6 fruit fly cellular contexts compared by ENCODE assay signal in the genomic region with DNA sequence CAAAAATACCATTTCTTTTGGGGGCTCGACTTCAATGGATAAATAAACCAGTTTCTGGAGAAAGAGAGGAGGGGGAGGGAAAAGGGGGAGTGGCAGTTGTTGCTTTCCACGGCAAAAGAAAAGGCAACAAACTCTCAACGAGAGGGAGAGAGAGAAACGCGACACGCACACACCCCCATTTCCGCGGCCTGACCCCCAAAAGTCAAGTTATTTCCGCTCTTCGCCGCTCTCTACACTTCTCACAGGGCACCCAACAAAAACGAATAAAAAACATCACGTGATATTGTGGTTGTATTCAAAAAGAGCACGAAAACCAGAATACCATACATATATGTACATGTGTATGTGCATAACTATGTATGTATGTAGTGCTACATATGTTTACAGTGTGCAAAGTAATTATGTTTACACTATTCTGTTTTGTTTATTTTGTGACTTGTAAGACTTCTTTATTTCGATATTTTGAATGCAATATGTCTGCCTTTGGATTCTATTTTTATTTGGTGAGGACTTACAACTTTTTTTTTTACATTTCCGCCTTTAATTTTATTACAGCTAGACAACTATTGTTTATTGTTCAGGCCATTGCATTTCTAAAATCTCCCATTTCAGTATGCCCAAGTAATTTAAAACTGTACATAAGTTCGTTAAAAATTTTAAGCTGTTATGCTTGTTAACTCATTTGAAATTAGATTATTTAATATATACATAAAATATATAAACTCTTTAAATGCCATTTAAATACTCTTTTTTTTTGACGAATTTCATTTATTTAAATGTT.
A peak's percentile ranks its signal among the peaks of the same experiment; 100 is the strongest.
TF ChIP-seq lines count a peak whose summit lies in the region.

No protein-coding gene starts in this region.

- TF ChIP-seq CTCF in whole organism, embryonic (GFP tag; optimal IDR thresholded peaks at IDR 0.05; lab: Kevin White, UChicago): peak; percentile 8

TF ChIP-seq in whole organism, 6 proteins besides CTCF, POLR2A, EP300 and RAD21:
- TF ChIP-seq usp (GFP tag; optimal IDR thresholded peaks at IDR 0.05; lab: Kevin White, UChicago) (no peak), EcR (GFP tag; optimal IDR thresholded peaks at IDR 0.05; lab: Kevin White, UChicago) (peak; percentile 59 to 86)

TF ChIP-seq in whole organism, adult, 20 proteins besides CTCF, POLR2A, EP300 and RAD21 (continues in another document):
- TF ChIP-seq cic (GFP tag; optimal IDR thresholded peaks at IDR 0.05; lab: Kevin White, UChicago): peak; percentile 28
- TF ChIP-seq tj (GFP tag; optimal IDR thresholded peaks at IDR 0.05; lab: Kevin White, UChicago): peak; percentile 61
- TF ChIP-seq CG11617 (GFP tag; optimal IDR thresholded peaks at IDR 0.05; lab: Kevin White, UChicago): peak; percentile 52
- TF ChIP-seq Hr96 (GFP tag; optimal IDR thresholded peaks at IDR 0.05; lab: Kevin White, UChicago): no peak
- peak; percentile 48 for TF ChIP-seq CG7045 (GFP tag; optimal IDR thresholded peaks at IDR 0.05; lab: Kevin White, UChicago)
- peak; percentile 30 for TF ChIP-seq Crg-1 (GFP tag; optimal IDR thresholded peaks at IDR 0.05; lab: Kevin White, UChicago)
- TF ChIP-seq cnc (optimal IDR thresholded peaks at IDR 0.05; lab: Kevin White, UChicago): no peak
- TF ChIP-seq toe (GFP tag; optimal IDR thresholded peaks at IDR 0.05; lab: Kevin White, UChicago): no peak
- TF ChIP-seq kay (GFP tag; lab: Kevin White, UChicago; ENCODE audit: borderline replicate concordance): no peak
- no peak for TF ChIP-seq Mnt (GFP tag; optimal IDR thresholded peaks at IDR 0.05; lab: Kevin White, UChicago)
- peak; percentile 5 for TF ChIP-seq CG14711 (tag; optimal IDR thresholded peaks at IDR 0.05; lab: Kevin White, UChicago)
- TF ChIP-seq bab1 (GFP tag; optimal IDR thresholded peaks at IDR 0.05; lab: Kevin White, UChicago): peak; percentile 87
- TF ChIP-seq ovo (GFP tag; optimal IDR thresholded peaks at IDR 0.05; lab: Kevin White, UChicago): no peak
- TF ChIP-seq CG7101 (tag; optimal IDR thresholded peaks at IDR 0.05; lab: Kevin White, UChicago): peak; percentile 8
- no peak for TF ChIP-seq pad (GFP tag; optimal IDR thresholded peaks at IDR 0.05; lab: Kevin White, UChicago)
- TF ChIP-seq CG5204 (GFP tag; optimal IDR thresholded peaks at IDR 0.05; lab: Kevin White, UChicago): no peak

TF ChIP-seq in whole organism, embryonic, 481 proteins besides CTCF, POLR2A, EP300 and RAD21 (continues in another document):
- no peak for TF ChIP-seq dimm (GFP tag; IDR thresholded peaks at IDR 0.05; lab: Robert Waterston, UW)
- no peak for TF ChIP-seq ssp (GFP tag; IDR thresholded peaks at IDR 0.05; lab: Robert Waterston, UW)
- TF ChIP-seq pan (optimal IDR thresholded peaks at IDR 0.05; lab: Kevin White, UChicago): no peak
- peak in 1 of 2 experiments; percentile 42 for TF ChIP-seq pan (GFP tag; optimal IDR thresholded peaks at IDR 0.05 in 1 of 2, IDR thresholded peaks at IDR 0.05 in 1 of 2)
- TF ChIP-seq hb (GFP tag; IDR thresholded peaks at IDR 0.05; lab: Robert Waterston, UW; ENCODE audit: partially characterized antibody): no peak
- TF ChIP-seq CG9876 (GFP tag; optimal IDR thresholded peaks at IDR 0.05; lab: Kevin White, UChicago): peak; percentile 80
- peak; percentile 96 for TF ChIP-seq nom (GFP tag; optimal IDR thresholded peaks at IDR 0.05; lab: Kevin White, UChicago)
- TF ChIP-seq Deaf1 (tag; optimal IDR thresholded peaks at IDR 0.05; lab: Kevin White, UChicago): peak; percentile 28
- TF ChIP-seq cas (GFP tag; IDR thresholded peaks at IDR 0.05; lab: Robert Waterston, UW): peak; percentile 20; the same call in 1 of the 2 replicates
- TF ChIP-seq CG15696 (tag; optimal IDR thresholded peaks at IDR 0.05; lab: Kevin White, UChicago): peak; percentile 66
- no peak for TF ChIP-seq tna (GFP tag; IDR thresholded peaks at IDR 0.05; lab: Robert Waterston, UW; ENCODE audit: partially characterized antibody)
- TF ChIP-seq kah (GFP tag; optimal IDR thresholded peaks at IDR 0.05; lab: Kevin White, UChicago): peak; percentile 61
- TF ChIP-seq disco-r (GFP tag; optimal IDR thresholded peaks at IDR 0.05; lab: Kevin White, UChicago): peak; percentile 36
- TF ChIP-seq zen (tag; optimal IDR thresholded peaks at IDR 0.05; lab: Kevin White, UChicago): peak; percentile 57
- TF ChIP-seq maf-S (GFP tag; optimal IDR thresholded peaks at IDR 0.05; lab: Kevin White, UChicago): peak; percentile 28

TF ChIP-seq in whole organism, prepupa, 60 proteins besides CTCF, POLR2A, EP300 and RAD21 (continues in another document):
- peak; percentile 33 for TF ChIP-seq Ets21C (GFP tag; optimal IDR thresholded peaks at IDR 0.05; lab: Kevin White, UChicago)
- peak; percentile 63 for TF ChIP-seq OdsH (GFP tag; optimal IDR thresholded peaks at IDR 0.05; lab: Kevin White, UChicago)
- peak; percentile 53 for TF ChIP-seq Sox15 (GFP tag; optimal IDR thresholded peaks at IDR 0.05; lab: Kevin White, UChicago)
- peak; percentile 58 for TF ChIP-seq topi (GFP tag; optimal IDR thresholded peaks at IDR 0.05; lab: Kevin White, UChicago)
- peak; percentile 52 for TF ChIP-seq CG6276 (GFP tag; optimal IDR thresholded peaks at IDR 0.05; lab: Kevin White, UChicago)
- TF ChIP-seq CG11294 (GFP tag; IDR thresholded peaks at IDR 0.05; lab: Robert Waterston, UW): no peak
- TF ChIP-seq fd59A (GFP tag; optimal IDR thresholded peaks at IDR 0.05; lab: Kevin White, UChicago): no peak
- peak; percentile 39 for TF ChIP-seq CG3032 (tag; optimal IDR thresholded peaks at IDR 0.05; lab: Kevin White, UChicago)
- peak; percentile 87 for TF ChIP-seq Eip78C (GFP tag; lab: Kevin White, UChicago)
- peak; percentile 43 for TF ChIP-seq CG1621 (tag; optimal IDR thresholded peaks at IDR 0.05; lab: Kevin White, UChicago)
- peak; percentile 62 for TF ChIP-seq Eip75B (GFP tag; optimal IDR thresholded peaks at IDR 0.05; lab: Kevin White, UChicago)
- no peak for TF ChIP-seq Gug (GFP tag; IDR thresholded peaks at IDR 0.05; lab: Robert Waterston, UW)
- peak; percentile 68 for TF ChIP-seq eg (GFP tag; IDR thresholded peaks at IDR 0.05; lab: Robert Waterston, UW)
- peak; percentile 84 for TF ChIP-seq CG9139 (GFP tag; optimal IDR thresholded peaks at IDR 0.05; lab: Kevin White, UChicago)
- TF ChIP-seq dsx (GFP tag; optimal IDR thresholded peaks at IDR 0.05; lab: Kevin White, UChicago; ENCODE audit: poor library complexity, severe bottlenecking): peak; percentile 68
- TF ChIP-seq Blimp-1 (GFP tag; optimal IDR thresholded peaks at IDR 0.05; lab: Kevin White, UChicago): peak; percentile 30
- TF ChIP-seq salr (GFP tag; optimal IDR thresholded peaks at IDR 0.05; lab: Kevin White, UChicago): peak; percentile 51 to 70

TF ChIP-seq in whole organism, pupa, 21 proteins besides CTCF, POLR2A, EP300 and RAD21 (continues in another document):
- TF ChIP-seq Pif1B (GFP tag; optimal IDR thresholded peaks at IDR 0.05; lab: Kevin White, UChicago): peak; percentile 32
- no peak for TF ChIP-seq rn (GFP tag; IDR thresholded peaks at IDR 0.05; lab: Robert Waterston, UW)
- no peak for TF ChIP-seq CG10348 (GFP tag; IDR thresholded peaks at IDR 0.05; lab: Robert Waterston, UW)
- TF ChIP-seq CG12605 (GFP tag; IDR thresholded peaks at IDR 0.05; lab: Robert Waterston, UW): peak; percentile 81
- TF ChIP-seq CG8301 (tag; optimal IDR thresholded peaks at IDR 0.05; lab: Kevin White, UChicago): peak; percentile 21
- TF ChIP-seq CG4496 (GFP tag; IDR thresholded peaks at IDR 0.05; lab: Robert Waterston, UW): no peak; the same call in 1 of the 3 replicates
- TF ChIP-seq Snoo (tag; optimal IDR thresholded peaks at IDR 0.05; lab: Kevin White, UChicago): peak; percentile 70
- 0 out of 3 replicates have a peak, but pooled peaks have one; percentile 54 for TF ChIP-seq fd96Ca (GFP tag; IDR thresholded peaks at IDR 0.05; lab: Robert Waterston, UW)
- TF ChIP-seq CG14655 (GFP tag; optimal IDR thresholded peaks at IDR 0.05; lab: Kevin White, UChicago): peak; percentile 57
- peak; percentile 53 for TF ChIP-seq CG15710 (tag; optimal IDR thresholded peaks at IDR 0.05; lab: Kevin White, UChicago)
- peak; percentile 34 for TF ChIP-seq CG9948 (tag; optimal IDR thresholded peaks at IDR 0.05; lab: Kevin White, UChicago)
- TF ChIP-seq CG13204 (GFP tag; optimal IDR thresholded peaks at IDR 0.05; lab: Kevin White, UChicago): peak; percentile 70
- peak; percentile 90 for TF ChIP-seq gl (tag; optimal IDR thresholded peaks at IDR 0.05; lab: Kevin White, UChicago)
- TF ChIP-seq Pif1A (GFP tag; optimal IDR thresholded peaks at IDR 0.05; lab: Kevin White, UChicago): peak; percentile 20
- peak; percentile 97 for TF ChIP-seq EcR (GFP tag; optimal IDR thresholded peaks at IDR 0.05; lab: Kevin White, UChicago)
- TF ChIP-seq CG17806 (tag; optimal IDR thresholded peaks at IDR 0.05; lab: Kevin White, UChicago): peak; percentile 33
- TF ChIP-seq Ets98B (GFP tag; IDR thresholded peaks at IDR 0.05; lab: Robert Waterston, UW): peak; percentile 54; the same call in 1 of the 2 replicates

TF ChIP-seq in whole organism, wandering third instar larva, 38 proteins besides CTCF, POLR2A, EP300 and RAD21 (continues in another document):
- no peak for TF ChIP-seq pan (optimal IDR thresholded peaks at IDR 0.05; lab: Kevin White, UChicago)
- TF ChIP-seq Vsx2 (GFP tag; optimal IDR thresholded peaks at IDR 0.05; lab: Kevin White, UChicago; ENCODE audit: partially characterized antibody): no peak
- TF ChIP-seq psq (GFP tag; optimal IDR thresholded peaks at IDR 0.05; lab: Kevin White, UChicago): peak; percentile 63
- no peak for TF ChIP-seq lola (GFP tag; optimal IDR thresholded peaks at IDR 0.05; lab: Kevin White, UChicago)
- no peak for TF ChIP-seq Abd-B (GFP tag; optimal IDR thresholded peaks at IDR 0.05; lab: Kevin White, UChicago)
- peak; percentile 65 for TF ChIP-seq Sp1 (GFP tag; optimal IDR thresholded peaks at IDR 0.05; lab: Kevin White, UChicago)
- TF ChIP-seq Hr78 (GFP tag; optimal IDR thresholded peaks at IDR 0.05; lab: Kevin White, UChicago): no peak
- TF ChIP-seq GATAd (GFP tag; optimal IDR thresholded peaks at IDR 0.05; lab: Kevin White, UChicago): no peak
- TF ChIP-seq Dfd (GFP tag; optimal IDR thresholded peaks at IDR 0.05; lab: Kevin White, UChicago): no peak
- TF ChIP-seq CrebA (GFP tag; optimal IDR thresholded peaks at IDR 0.05; lab: Kevin White, UChicago; ENCODE audit: borderline replicate concordance): no peak
- TF ChIP-seq CG32264 (GFP tag; optimal IDR thresholded peaks at IDR 0.05; lab: Kevin White, UChicago): no peak
- TF ChIP-seq Hr83 (GFP tag; optimal IDR thresholded peaks at IDR 0.05; lab: Kevin White, UChicago; ENCODE audit: poor library complexity, severe bottlenecking): peak; percentile 66
- TF ChIP-seq dsf (GFP tag; optimal IDR thresholded peaks at IDR 0.05; lab: Kevin White, UChicago; ENCODE audit: borderline replicate concordance): no peak
- peak in 1 of 2 experiments; percentile 65 for TF ChIP-seq dl (GFP tag; optimal IDR thresholded peaks at IDR 0.05; lab: Kevin White, UChicago; ENCODE audit: insufficient read depth in 1 of 2, partially characterized antibody in 2 of 2)
- TF ChIP-seq CG9705 (GFP tag; optimal IDR thresholded peaks at IDR 0.05; lab: Kevin White, UChicago): peak; percentile 19
- peak; percentile 55 for TF ChIP-seq woc (GFP tag; optimal IDR thresholded peaks at IDR 0.05; lab: Kevin White, UChicago)
- TF ChIP-seq jim (GFP tag; optimal IDR thresholded peaks at IDR 0.05; lab: Kevin White, UChicago): no peak
- no peak for TF ChIP-seq sage (GFP tag; optimal IDR thresholded peaks at IDR 0.05; lab: Kevin White, UChicago)
- TF ChIP-seq sv (GFP tag; optimal IDR thresholded peaks at IDR 0.05; lab: Kevin White, UChicago): peak; percentile 30
